Fruit fly (Drosophila melanogaster): ENCODE results near the gene Sas-6.

- TF ChIP-seq Crg-1 (GFP tag; optimal IDR thresholded peaks at IDR 0.05) = no peak
- TF ChIP-seq CG12768 (GFP tag; optimal IDR thresholded peaks at IDR 0.05) = no peak
These were observed 10.3 kb downstream of the Sas-6 start for dm6 chr3R:30005332-30005979.

Measured in whole organism, adult.